Worm (Caenorhabditis elegans) whole organism, L2 larva: ENCODE data around the gene nspd-3.

Experiments used
- ama-1 ChIP-seq: fragments of 150-350 bp; optimal IDR thresholded peaks from 2 replicates; lab custom pipeline; 2018; ENCODE audit warnings: inconsistent platforms
- ceh-82 ChIP-seq: fragments of 150-350 bp; optimal IDR thresholded peaks from 2 replicates; lab custom pipeline; 2014; ENCODE audit warnings: missing biosample characterization, missing genetic modification characterization
- elt-1 ChIP-seq: fragments of 150-350 bp; optimal IDR thresholded peaks from 2 replicates; lab custom pipeline; 2014; ENCODE audit warnings: missing biosample characterization, missing genetic modification characterization
- nhr-12 ChIP-seq: fragments of 150-350 bp; optimal IDR thresholded peaks from 2 replicates; lab custom pipeline; 2014; ENCODE audit warnings: missing biosample characterization, missing genetic modification characterization
- nhr-23 ChIP-seq: fragments of 150-350 bp; optimal IDR thresholded peaks from 2 replicates; lab custom pipeline; 2014; ENCODE audit warnings: missing biosample characterization, missing genetic modification reagents, missing genetic modification characterization
- nhr-25 ChIP-seq: fragments of 150-350 bp; sonication (generic microtip); optimal IDR thresholded peaks from 3 replicates; lab custom pipeline; 2014; ENCODE audit warnings: missing biosample characterization, missing genetic modification characterization
- nhr-77 ChIP-seq: fragments of 150-350 bp; optimal IDR thresholded peaks from 2 replicates; lab custom pipeline; 2014; ENCODE audit warnings: missing biosample characterization, missing genetic modification characterization
- skn-1 ChIP-seq: sonication (generic microtip); optimal IDR thresholded peaks from 2 replicates; lab custom pipeline; 2017; ENCODE audit warnings: missing biosample characterization, missing genetic modification characterization
- snpc-4 ChIP-seq: fragments of 150-350 bp; optimal IDR thresholded peaks from 2 replicates; lab custom pipeline; 2014; ENCODE audit warnings: missing biosample characterization, missing genetic modification characterization
- unc-62 ChIP-seq: fragments of 150-350 bp; optimal IDR thresholded peaks from 2 replicates; lab custom pipeline; 2014; ENCODE audit warnings: missing biosample characterization, missing genetic modification reagents, missing genetic modification characterization
- ztf-1 ChIP-seq: fragments of 200-800 bp; sonication (Bioruptor generic); conservative IDR thresholded peaks from 2 replicates; pipeline ENCODE4 v1.3.6; 2022; ENCODE audit warnings: missing genetic modification characterization, missing compliant biosample characterization

ce11 chrIV:5206716-5207115, 43.9 kb upstream of the nspd-3 start:
- TF ChIP-seq snpc-4 (tag; lab: Kevin White, UChicago) (no peak), ama-1 (no peak), nhr-12 (tag; lab: Kevin White, UChicago) (no peak), nhr-25 (tag; lab: Kevin White, UChicago) (no peak), unc-62 (GFP tag; lab: Kevin White, UChicago) (no peak), skn-1 (tag; lab: Kevin White, UChicago) (no peak), elt-1 (tag; lab: Kevin White, UChicago) (no peak), ztf-1 (no peak), ceh-82 (tag; lab: Kevin White, UChicago) (no peak), nhr-77 (tag; lab: Kevin White, UChicago) (no peak), nhr-23 (no peak)
